Fruit fly (Drosophila melanogaster) whole organism, embryonic: ENCODE measurements around the gene fzo.

ENCODE experiments used
- Adf1 ChIP-seq: fragments of 200-800 bp; sonication (Bioruptor generic); IDR thresholded peaks from 2 replicates; pipeline ENCODE4 v1.3.6; 2022; ENCODE audit warnings: missing biosample characterization, missing genetic modification characterization
- Antp ChIP-seq: fragments of 200-800 bp; sonication (Bioruptor generic); optimal IDR thresholded peaks from 3 replicates; lab custom pipeline; 2016; ENCODE audit warnings: missing biosample characterization, missing genetic modification characterization
- Awh ChIP-seq: fragments of 200-800 bp; sonication (Bioruptor generic); IDR thresholded peaks from 2 replicates; pipeline ENCODE4, ENCODE4 v1.3.6; 2022; ENCODE audit warnings: missing biosample characterization, missing genetic modification characterization
- CG10366 ChIP-seq: fragments of 200-800 bp; sonication (Bioruptor generic); IDR thresholded peaks from 2 replicates; pipeline ENCODE4 v1.3.6; 2022; ENCODE audit warnings: missing biosample characterization, missing genetic modification characterization
- CG10543 ChIP-seq: fragments of 200-800 bp; sonication (Bioruptor generic); optimal IDR thresholded peaks from 3 replicates; lab custom pipeline; 2017; ENCODE audit warnings: missing biosample characterization, mild to moderate bottlenecking, missing genetic modification characterization, moderate library complexity
- CG10959 ChIP-seq: fragments of 200-800 bp; sonication (Bioruptor generic); IDR thresholded peaks from 2 replicates; pipeline ENCODE4 v1.3.6; 2022; ENCODE audit warnings: missing biosample characterization, missing genetic modification characterization
- CG1529 ChIP-seq: fragments of 200-800 bp; sonication (Bioruptor generic); optimal IDR thresholded peaks from 3 replicates; lab custom pipeline; 2018; ENCODE audit warnings: missing biosample characterization, missing genetic modification characterization
- CG15696 ChIP-seq: fragments of 200-800 bp; sonication (Bioruptor generic); optimal IDR thresholded peaks from 2 replicates; lab custom pipeline; 2019; ENCODE audit warnings: missing biosample characterization, mild to moderate bottlenecking, missing genetic modification characterization, moderate library complexity
- CG1647 ChIP-seq: fragments of 200-800 bp; sonication (Bioruptor generic); optimal IDR thresholded peaks from 3 replicates; lab custom pipeline; 2016; ENCODE audit warnings: missing biosample characterization, missing genetic modification characterization
- CG17186 ChIP-seq: fragments of 200-800 bp; sonication (Bioruptor generic); optimal IDR thresholded peaks from 3 replicates; lab custom pipeline; 2017; ENCODE audit warnings: missing biosample characterization, missing genetic modification reagents, missing genetic modification characterization
- CG18764 ChIP-seq: fragments of 200-800 bp; sonication (Bioruptor generic); optimal IDR thresholded peaks from 3 replicates; lab custom pipeline; 2016; ENCODE audit warnings: missing biosample characterization, missing genetic modification characterization
- CG2116 ChIP-seq: fragments of 200-800 bp; sonication (Bioruptor generic); optimal IDR thresholded peaks from 3 replicates; lab custom pipeline; 2018; ENCODE audit warnings: missing biosample characterization, mild to moderate bottlenecking, missing genetic modification characterization
- CG2120 ChIP-seq: fragments of 200-800 bp; sonication (Bioruptor generic); optimal IDR thresholded peaks from 3 replicates; lab custom pipeline; 2016; ENCODE audit warnings: missing biosample characterization, missing genetic modification characterization
- CG2889 ChIP-seq: fragments of 200-800 bp; sonication (Bioruptor generic); IDR thresholded peaks from 3 replicates; pipeline ENCODE4 v1.3.6; 2022; ENCODE audit warnings: missing biosample characterization, missing genetic modification characterization
- CG3065 ChIP-seq: fragments of 200-800 bp; sonication (Bioruptor generic); optimal IDR thresholded peaks from 2 replicates; lab custom pipeline; 2016; ENCODE audit warnings: missing biosample characterization, missing genetic modification characterization
- CG34422 ChIP-seq: fragments of 200-800 bp; sonication (Bioruptor generic); IDR thresholded peaks from 3 replicates; pipeline ENCODE4 v1.3.6; 2022; ENCODE audit warnings: missing biosample characterization, missing genetic modification characterization
- CG42726 ChIP-seq: fragments of 200-800 bp; sonication (Bioruptor generic); IDR thresholded peaks from 2 replicates; pipeline ENCODE4 v1.3.6; 2022; ENCODE audit warnings: missing biosample characterization, missing genetic modification characterization; ENCODE audit not compliant: partially characterized antibody
- CG6765 ChIP-seq: fragments of 200-800 bp; sonication (Bioruptor generic); optimal IDR thresholded peaks from 3 replicates; lab custom pipeline; 2017; ENCODE audit warnings: missing biosample characterization, mild to moderate bottlenecking, missing genetic modification characterization
- CG6813 ChIP-seq: fragments of 200-800 bp; sonication (Bioruptor generic); optimal IDR thresholded peaks from 2 replicates; lab custom pipeline; 2017; ENCODE audit warnings: missing biosample characterization, missing genetic modification characterization, mild to moderate bottlenecking, moderate library complexity, missing genetic modification reagents
- CTCF ChIP-seq: fragments of 200-800 bp; sonication (Bioruptor generic); optimal IDR thresholded peaks from 2 replicates; lab custom pipeline; 2017; ENCODE audit warnings: missing biosample characterization, mild to moderate bottlenecking, missing genetic modification characterization, moderate library complexity
- D19A ChIP-seq: fragments of 200-800 bp; optimal IDR thresholded peaks from 3 replicates; lab custom pipeline; 2019; ENCODE audit warnings: missing biosample characterization, mild to moderate bottlenecking, missing genetic modification characterization, moderate library complexity
- Dll ChIP-seq: fragments of 200-800 bp; sonication (Bioruptor generic); IDR thresholded peaks from 4 replicates; pipeline ENCODE4 v1.3.6; 2022; ENCODE audit warnings: missing biosample characterization, missing genetic modification characterization; ENCODE audit not compliant: partially characterized antibody
- Dref ChIP-seq: fragments of 200-800 bp; sonication (Bioruptor generic); IDR thresholded peaks from 2 replicates; pipeline ENCODE4 v1.3.6; 2022; ENCODE audit warnings: missing biosample characterization, missing genetic modification characterization
- E2f1 ChIP-seq: fragments of 200-800 bp; sonication (Bioruptor generic); IDR thresholded peaks from 2 replicates; pipeline ENCODE4 v1.3.6; 2022; ENCODE audit warnings: missing biosample characterization, missing genetic modification characterization
- HLH4C ChIP-seq: fragments of 200-800 bp; sonication (Bioruptor generic); IDR thresholded peaks from 3 replicates; pipeline ENCODE4 v1.3.6; 2022; ENCODE audit warnings: missing biosample characterization, missing genetic modification characterization; ENCODE audit not compliant: partially characterized antibody
- Kr ChIP-seq: fragments of 200-800 bp; sonication (Bioruptor generic); optimal IDR thresholded peaks from 2 replicates; lab custom pipeline; 2017; ENCODE audit warnings: missing biosample characterization, mild to moderate bottlenecking, missing genetic modification characterization
- Lpt ChIP-seq: fragments of >200 bp; optimal IDR thresholded peaks from 2 replicates; lab custom pipeline; 2018; ENCODE audit warnings: missing biosample characterization, missing genetic modification characterization
- Med ChIP-seq: fragments of 200-800 bp; sonication (Bioruptor generic); peaks from one replicate; lab custom pipeline; 2016; ENCODE audit warnings: missing biosample characterization, missing genetic modification characterization, mild to moderate bottlenecking, inconsistent platforms, moderate library complexity
- NC2α ChIP-seq: fragments of 200-800 bp; sonication (Bioruptor generic); optimal IDR thresholded peaks from 2 replicates; lab custom pipeline; 2016; ENCODE audit warnings: missing biosample characterization, missing genetic modification characterization
- NK7.1 ChIP-seq: fragments of 200-800 bp; sonication (Bioruptor generic); optimal IDR thresholded peaks from 3 replicates; lab custom pipeline; 2016; ENCODE audit warnings: missing biosample characterization, missing genetic modification characterization
- Nf-YC ChIP-seq: fragments of 200-800 bp; optimal IDR thresholded peaks from 3 replicates; lab custom pipeline; 2019; ENCODE audit warnings: missing biosample characterization, mild to moderate bottlenecking, missing genetic modification characterization, moderate library complexity
- Sox100B ChIP-seq: fragments of 200-800 bp; sonication (Bioruptor generic); optimal IDR thresholded peaks from 3 replicates; lab custom pipeline; 2018; ENCODE audit warnings: missing biosample characterization, mild to moderate bottlenecking, missing genetic modification characterization
- Sry-δ ChIP-seq: fragments of 200-800 bp; sonication (Bioruptor generic); optimal IDR thresholded peaks from 2 replicates; lab custom pipeline; 2016; ENCODE audit warnings: missing biosample characterization, missing genetic modification characterization
- Usf ChIP-seq: fragments of 200-800 bp; sonication (Bioruptor generic); optimal IDR thresholded peaks from 2 replicates; lab custom pipeline; 2017; ENCODE audit warnings: missing genotype, missing biosample characterization, missing genetic modification characterization
- Xbp1 ChIP-seq: fragments of 200-800 bp; sonication (Bioruptor generic); optimal IDR thresholded peaks from 3 replicates; lab custom pipeline; 2016; ENCODE audit warnings: missing biosample characterization, mild to moderate bottlenecking, missing genetic modification characterization
- amos ChIP-seq: fragments of 200-800 bp; sonication (Bioruptor generic); IDR thresholded peaks from 2 replicates; pipeline ENCODE4 v1.3.6; 2022; ENCODE audit warnings: missing biosample characterization, missing genetic modification characterization; ENCODE audit not compliant: partially characterized antibody
- bab2 ChIP-seq: fragments of 200-800 bp; sonication (Bioruptor generic); optimal IDR thresholded peaks from 2 replicates; lab custom pipeline; 2016; ENCODE audit warnings: missing biosample characterization, missing genetic modification characterization
- br ChIP-seq: fragments of >200 bp; optimal IDR thresholded peaks from 2 replicates; lab custom pipeline; 2017
- caup ChIP-seq: fragments of 200-800 bp; sonication (Bioruptor generic); optimal IDR thresholded peaks from 3 replicates; lab custom pipeline; 2017; ENCODE audit warnings: missing biosample characterization, mild to moderate bottlenecking, missing genetic modification characterization, moderate library complexity; ENCODE audit not compliant: severe bottlenecking
- dmrt99B ChIP-seq: fragments of 200-800 bp; sonication (Bioruptor generic); optimal IDR thresholded peaks from 2 replicates; lab custom pipeline; 2018; ENCODE audit warnings: missing biosample characterization, mild to moderate bottlenecking, missing genetic modification characterization, moderate library complexity
- ftz-f1 ChIP-seq: fragments of 200-800 bp; sonication (Bioruptor generic); optimal IDR thresholded peaks from 2 replicates; lab custom pipeline; 2016; ENCODE audit warnings: missing biosample characterization, missing genetic modification characterization
- gcm2 ChIP-seq: fragments of 200-800 bp; sonication (Bioruptor generic); optimal IDR thresholded peaks from 2 replicates; lab custom pipeline; 2016; ENCODE audit warnings: missing biosample characterization, missing genetic modification characterization
- gro ChIP-seq: fragments of 200-800 bp; sonication (Bioruptor generic); optimal IDR thresholded peaks from 2 replicates; lab custom pipeline; 2016; ENCODE audit warnings: missing biosample characterization, missing genetic modification characterization
- hkb ChIP-seq, 2 experiments: fragments of 200-800 bp in 1 of 2; fragments of >200 bp in 1 of 2; sonication (Bioruptor generic) in 1 of 2; IDR thresholded peaks in 1 of 2; optimal IDR thresholded peaks in 1 of 2; 2 replicates each; pipeline versions ENCODE4 v1.3.6 to Lab custom; 2017 to 2022; ENCODE audit warnings: missing biosample characterization in 1 of 2, missing genetic modification characterization in 1 of 2
- lmd ChIP-seq: fragments of 200-800 bp; sonication (Bioruptor generic); IDR thresholded peaks from 2 replicates; pipeline ENCODE4 v1.3.6; 2022; ENCODE audit warnings: missing biosample characterization, missing genetic modification characterization
- mirr ChIP-seq: fragments of 200-800 bp; sonication (Bioruptor generic); optimal IDR thresholded peaks from 3 replicates; lab custom pipeline; 2018; ENCODE audit warnings: missing biosample characterization, mild to moderate bottlenecking, missing genetic modification characterization
- pan ChIP-seq, 4 experiments: fragments of >200 bp in 3 of 4; fragments of 200-800 bp in 1 of 4; sonication (Bioruptor generic) in 1 of 4; optimal IDR thresholded peaks in 3 of 4; IDR thresholded peaks in 1 of 4; 2 replicates each; pipeline versions ENCODE4 v1.3.6 to Lab custom; 2017 to 2022; ENCODE audit warnings: missing biosample characterization in 2 of 4, missing genetic modification characterization in 2 of 4, mixed read lengths in 1 of 4
- phol ChIP-seq: fragments of 200-800 bp; sonication (Bioruptor generic); optimal IDR thresholded peaks from 3 replicates; lab custom pipeline; 2018; ENCODE audit warnings: missing biosample characterization, mild to moderate bottlenecking, missing genetic modification characterization, moderate library complexity
- zfh1 ChIP-seq: fragments of 200-800 bp; sonication (Bioruptor generic); IDR thresholded peaks from 3 replicates; pipeline ENCODE4 v1.3.6; 2022; ENCODE audit warnings: missing biosample characterization, missing genetic modification characterization

Gene fzo

DNA sequence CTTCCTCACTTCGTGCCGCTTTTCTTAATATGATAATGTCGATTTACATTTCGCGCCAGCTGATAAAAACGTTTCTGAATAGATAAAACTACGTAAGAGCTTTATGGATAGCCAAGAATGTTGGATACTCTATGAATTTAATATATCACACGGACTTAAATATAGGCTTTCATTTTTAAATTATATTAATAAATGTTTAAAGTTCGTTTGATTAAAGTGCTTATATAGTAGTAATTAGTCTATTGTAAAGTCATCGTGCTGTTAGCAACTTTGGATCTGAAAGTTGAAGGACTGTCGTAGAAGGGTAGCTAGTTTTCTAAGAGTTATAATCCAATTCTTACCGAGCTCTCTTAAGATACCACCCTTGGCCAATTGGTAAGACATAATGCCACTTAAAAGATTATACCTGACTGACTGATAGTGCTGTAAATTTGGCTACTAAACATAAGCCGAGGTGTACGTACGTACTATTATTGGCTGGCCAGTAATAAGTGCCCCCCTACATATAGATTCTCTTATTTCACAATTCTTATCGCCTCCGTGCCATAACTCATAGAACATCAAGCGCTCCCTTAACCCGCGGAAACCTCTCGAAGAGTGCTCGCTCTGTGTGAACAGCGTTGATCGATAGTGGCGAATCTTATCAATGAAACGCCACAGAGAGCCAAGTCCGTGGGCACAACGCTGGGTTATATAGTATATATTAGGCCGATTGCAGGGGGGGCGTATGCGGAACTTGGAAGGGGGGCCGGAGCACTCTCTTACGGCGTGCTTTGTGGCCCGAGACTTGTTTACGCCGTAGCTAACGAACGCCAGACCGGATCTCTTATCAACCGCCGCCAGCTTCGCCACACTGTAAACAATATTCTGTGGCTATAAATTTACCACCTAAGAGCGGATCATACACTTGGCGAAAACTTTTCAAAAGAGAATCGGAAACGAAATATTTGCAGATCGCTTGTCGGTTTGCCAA is 6.7 kb upstream of the fzo start (continued):
- TF ChIP-seq caup (GFP tag; lab: Kevin White, UChicago) (no peak), Sry-δ (GFP tag; lab: Kevin White, UChicago) (no peak), CG34422 (no peak), Sox100B (GFP tag; lab: Kevin White, UChicago) (peak; percentile 8), Dref (no peak), CG2116 (GFP tag; lab: Kevin White, UChicago) (no peak), pan (optimal IDR thresholded peaks at IDR 0.05; lab: Kevin White, UChicago) (no peak), pan (GFP tag; optimal IDR thresholded peaks at IDR 0.05 in 1 of 2, IDR thresholded peaks at IDR 0.05 in 1 of 2) (peak in 1 of 2 experiments; percentile 40), ftz-f1 (GFP tag; lab: Kevin White, UChicago) (no peak), HLH4C (no peak), Usf (GFP tag; lab: Kevin White, UChicago) (no peak), hkb (optimal IDR thresholded peaks at IDR 0.05; lab: Kevin White, UChicago) (no peak), hkb (GFP tag; IDR thresholded peaks at IDR 0.05; lab: Robert Waterston, UW) (peak; percentile 41), E2f1 (GFP tag; lab: Robert Waterston, UW) (no peak), CG10366 (GFP tag; lab: Robert Waterston, UW) (no peak), zfh1 (0 out of 3 replicates have a peak, but pooled peaks have one; percentile 7), D19A (tag; lab: Kevin White, UChicago) (peak; percentile 91), CG6765 (GFP tag; lab: Kevin White, UChicago) (no peak), NK7.1 (GFP tag; lab: Kevin White, UChicago) (no peak), Awh (no peak), CG17186 (no peak), Xbp1 (GFP tag; lab: Kevin White, UChicago) (peak; percentile 20), CG6813 (GFP tag; lab: Kevin White, UChicago) (no peak), NC2α (no peak), Antp (GFP tag; lab: Kevin White, UChicago) (peak; percentile 8), CG2889 (GFP tag; lab: Robert Waterston, UW) (no peak), gro (no peak), br (lab: Kevin White, UChicago) (no peak), CG18764 (no peak), CG42726 (GFP tag; lab: Robert Waterston, UW) (no peak), mirr (GFP tag; lab: Kevin White, UChicago) (peak; percentile 62), CG15696 (tag; lab: Kevin White, UChicago) (no peak), gcm2 (GFP tag; lab: Kevin White, UChicago) (no peak), CG10959 (GFP tag; lab: Robert Waterston, UW) (no peak), bab2 (GFP tag; lab: Kevin White, UChicago) (no peak), CG1529 (GFP tag; lab: Kevin White, UChicago) (no peak), CG3065 (no peak), Lpt (GFP tag; lab: Kevin White, UChicago) (no peak), lmd (GFP tag; lab: Robert Waterston, UW) (peak; percentile 43; the same call in 1 of the 2 replicates), Nf-YC (tag; lab: Kevin White, UChicago) (peak; percentile 85), phol (tag; lab: Kevin White, UChicago) (peak; percentile 7), CG10543 (GFP tag; lab: Kevin White, UChicago) (peak; percentile 88), CTCF (GFP tag; lab: Kevin White, UChicago) (no peak), dmrt99B (no peak), Med (GFP tag; lab: Kevin White, UChicago) (peak; percentile 84), amos (GFP tag; lab: Robert Waterston, UW) (no peak), CG1647 (no peak), CG2120 (peak; percentile 47), Kr (GFP tag; lab: Kevin White, UChicago) (no peak), Adf1 (GFP tag; lab: Robert Waterston, UW) (peak; percentile 47; the same call in 1 of the 2 replicates), Dll (no peak)
